Worm (Caenorhabditis elegans): ENCODE data around the gene F55H2.8.

Gene F55H2.8

ce11 chrIII:9501072-9501471 is 12.6 kb upstream of the F55H2.8 start:
- TF ChIP-seq ceh-6 (GFP tag; optimal IDR thresholded peaks at IDR 0.05) (no peak), lin-11 (tag; optimal IDR thresholded peaks at IDR 0.05) (no peak), pha-2 (tag; optimal IDR thresholded peaks at IDR 0.05) (no peak), K09A11.1 (tag; optimal IDR thresholded peaks at IDR 0.05; ENCODE audit: insufficient read depth) (no peak), C38D4.7 (GFP tag; optimal IDR thresholded peaks at IDR 0.05) (no peak), npax-4 (tag; optimal IDR thresholded peaks at IDR 0.05) (no peak), ama-1 (optimal IDR thresholded peaks at IDR 0.05) (no peak), che-1 (tag; optimal IDR thresholded peaks at IDR 0.05) (no peak)

DNA sequence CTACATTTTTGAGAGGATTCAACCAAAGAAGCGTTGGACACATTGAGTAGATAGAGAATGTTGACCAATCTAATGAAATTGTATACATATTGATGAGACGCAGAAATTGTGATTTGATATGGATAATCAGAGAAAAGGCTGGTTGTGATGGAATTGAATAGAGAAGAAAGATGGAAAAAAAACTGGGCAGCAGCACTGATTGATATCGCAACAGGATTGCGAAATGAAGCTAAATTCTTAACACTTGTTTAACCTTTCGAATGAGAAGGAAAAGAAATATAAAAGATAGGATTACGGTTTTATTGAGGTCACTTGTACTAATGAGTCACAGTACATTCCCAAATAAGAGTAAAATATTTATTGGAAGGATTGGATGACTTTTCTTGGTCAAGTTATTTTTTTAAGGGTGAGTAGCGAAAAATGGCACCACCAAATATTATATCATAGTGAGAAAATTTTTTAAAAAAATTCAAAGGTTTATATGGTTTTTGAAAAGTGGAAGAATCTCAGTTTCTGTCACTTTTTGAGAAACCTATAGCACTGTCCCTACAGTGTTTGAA is 11.4 kb upstream of the F55H2.8 start:
- TF ChIP-seq unc-55 (GFP tag; optimal IDR thresholded peaks at IDR 0.05) (no peak), C38D4.7 (GFP tag; optimal IDR thresholded peaks at IDR 0.05) (no peak), ceh-2 (tag; optimal IDR thresholded peaks at IDR 0.05) (no peak), ceh-22 (tag; optimal IDR thresholded peaks at IDR 0.05) (no peak), unc-42 (tag; optimal IDR thresholded peaks at IDR 0.05) (no peak), ttx-3 (tag; optimal IDR thresholded peaks at IDR 0.05) (no peak)

ce11 chrIII:9504347-9504746 is 9.3 kb upstream of the F55H2.8 start:
- TF ChIP-seq sox-4 (tag; optimal IDR thresholded peaks at IDR 0.05) (no peak), zip-5 (tag; optimal IDR thresholded peaks at IDR 0.05) (no peak), hlh-15 (tag; optimal IDR thresholded peaks at IDR 0.05) (no peak), ceh-22 (tag; optimal IDR thresholded peaks at IDR 0.05) (no peak), F13H6.1 (tag; optimal IDR thresholded peaks at IDR 0.05) (no peak), ceh-48 (tag; optimal IDR thresholded peaks at IDR 0.05) (no peak), fkh-6 (tag; optimal IDR thresholded peaks at IDR 0.05) (no peak), sdc-2 (tag; optimal IDR thresholded peaks at IDR 0.05) (no peak), pqm-1 (tag; optimal IDR thresholded peaks at IDR 0.05) (no peak), K02D7.2 (tag; optimal IDR thresholded peaks at IDR 0.05) (no peak), ttx-3 (tag; optimal IDR thresholded peaks at IDR 0.05) (no peak), hlh-30 (tag; optimal IDR thresholded peaks at IDR 0.05; ENCODE audit: insufficient read depth) (no peak), hlh-13 (GFP tag; optimal IDR thresholded peaks at IDR 0.05) (no peak), pha-4 (tag; optimal IDR thresholded peaks at IDR 0.05) (no peak), gmeb-2 (tag; optimal IDR thresholded peaks at IDR 0.05) (no peak), eyg-1 (tag; optimal IDR thresholded peaks at IDR 0.05) (no peak)

DNA sequence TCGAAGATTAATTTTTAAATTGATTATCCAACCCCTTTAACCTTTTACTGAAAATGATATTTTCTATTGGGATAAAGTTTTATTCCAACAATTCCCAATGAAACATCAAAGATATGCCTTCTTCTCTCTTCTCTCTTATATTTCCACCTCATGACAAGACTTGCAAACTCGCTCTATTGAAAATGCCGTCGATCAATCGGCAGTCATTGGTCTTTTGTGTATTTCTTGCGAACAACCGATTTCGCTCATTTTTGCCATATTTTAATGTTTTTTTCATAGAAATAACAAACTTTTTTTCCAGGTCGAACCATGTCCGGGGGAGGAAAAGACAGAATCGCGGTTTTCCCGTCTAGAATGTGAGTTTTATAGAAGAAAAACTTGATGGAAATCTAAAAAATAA is 5.9 kb upstream of the F55H2.8 start, which contains the start of gene vha-14:
Gene vha-14, plus strand, starts transcription at position 302 of the 400 bp plus-strand sequence.
- TF ChIP-seq gmeb-2 (tag; optimal IDR thresholded peaks at IDR 0.05) (no peak), hlh-30 (tag; optimal IDR thresholded peaks at IDR 0.05; ENCODE audit: insufficient read depth) (peak; percentile 79), nfya-1 (tag; optimal IDR thresholded peaks at IDR 0.05) (peak; percentile 40)

DNA sequence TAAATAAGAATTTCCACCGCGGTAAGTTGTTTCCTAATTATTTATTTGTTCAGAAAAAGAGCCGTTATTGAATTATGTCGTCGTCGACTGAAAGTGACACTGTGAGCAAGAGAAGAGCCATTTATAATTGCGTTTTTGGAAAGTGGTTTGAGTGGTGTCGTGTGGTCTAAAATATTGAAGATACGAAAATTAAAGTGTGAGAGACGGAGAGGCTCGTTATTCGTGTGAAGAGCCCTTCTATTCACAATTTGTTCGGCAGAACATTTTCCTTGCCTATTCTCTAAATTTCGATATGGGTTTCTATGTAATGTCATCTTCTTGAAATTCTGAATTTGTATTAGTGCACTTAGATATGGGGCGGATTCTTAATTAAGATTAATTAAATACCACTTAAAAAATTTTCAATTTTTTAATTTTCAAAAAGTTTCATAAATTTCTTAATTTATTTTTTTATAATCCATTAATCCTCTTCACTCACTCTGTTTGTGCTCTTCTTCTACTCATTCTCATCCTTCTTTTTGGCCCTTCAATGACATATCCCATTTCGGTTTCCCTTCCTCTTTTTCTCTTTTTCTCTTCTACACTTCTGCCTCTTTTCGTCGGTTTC is 3.8 kb upstream of the F55H2.8 start:
- TF ChIP-seq elt-2 (tag; optimal IDR thresholded peaks at IDR 0.05): no peak
- no peak for TF ChIP-seq pha-2 (tag; optimal IDR thresholded peaks at IDR 0.05)
- TF ChIP-seq ceh-34 (tag; optimal IDR thresholded peaks at IDR 0.05): peak; percentile 11
- peak; percentile 81 for TF ChIP-seq unc-42 (tag; optimal IDR thresholded peaks at IDR 0.05)

ce11 chrIII:9511055-9511520 is 2.6 kb upstream of the F55H2.8 start, which contains the start of gene F55H2.5:
Gene F55H2.5 (plus strand): TSS chrIII:9511470.
- TF ChIP-seq F13H6.1 (tag; optimal IDR thresholded peaks at IDR 0.05) (no peak), hlh-13 (GFP tag; optimal IDR thresholded peaks at IDR 0.05) (no peak)

Data from whole organism, late embryonic.